Worm (Caenorhabditis elegans) whole organism, early embryonic: Measurements from ENCODE around the gene prmt-5.
A peak's percentile ranks its signal among the peaks of the same experiment; 100 is the strongest.

ENCODE experiments used
- B0310.2 ChIP-seq: sonication (generic microtip); optimal IDR thresholded peaks from 2 replicates; lab custom pipeline; 2016; ENCODE audit warnings: mild to moderate bottlenecking, missing genetic modification characterization, missing compliant biosample characterization
- F13C5.2 ChIP-seq: sonication (generic microtip); optimal IDR thresholded peaks from 2 replicates; lab custom pipeline; 2017; ENCODE audit warnings: mild to moderate bottlenecking, missing genetic modification characterization, inconsistent platforms, missing compliant biosample characterization
- aly-1 ChIP-seq: sonication (generic microtip); optimal IDR thresholded peaks from 2 replicates; lab custom pipeline; 2016; ENCODE audit warnings: missing genetic modification characterization, missing compliant biosample characterization
- ama-1 ChIP-seq: fragments of 150-350 bp; optimal IDR thresholded peaks from 2 replicates; lab custom pipeline; 2014
- ceh-13 ChIP-seq: fragments of 200-800 bp; sonication (Bioruptor generic); optimal IDR thresholded peaks from 2 replicates; lab custom pipeline; 2018; ENCODE audit warnings: mild to moderate bottlenecking, missing genetic modification characterization, missing compliant biosample characterization
- ceh-36 ChIP-seq: sonication (generic microtip); optimal IDR thresholded peaks from 2 replicates; lab custom pipeline; 2016; ENCODE audit warnings: missing genetic modification characterization, inconsistent platforms, missing compliant biosample characterization
- ets-7 ChIP-seq: sonication (generic microtip); optimal IDR thresholded peaks from 2 replicates; lab custom pipeline; 2016; ENCODE audit warnings: missing genotype, missing genetic modification characterization, missing compliant biosample characterization
- flt-1 ChIP-seq: fragments of 200-800 bp; sonication (Bioruptor generic); IDR thresholded peaks from 2 replicates; pipeline ENCODE4 v1.3.6; 2022; ENCODE audit warnings: missing genetic modification characterization, missing compliant biosample characterization
- hmbx-1 ChIP-seq: sonication (generic microtip); optimal IDR thresholded peaks from 2 replicates; lab custom pipeline; 2016; ENCODE audit warnings: mild to moderate bottlenecking, missing genetic modification characterization, missing compliant biosample characterization
- hmg-4 ChIP-seq: fragments of 200-800 bp; sonication (Bioruptor generic); optimal IDR thresholded peaks from 2 replicates; lab custom pipeline; 2018; ENCODE audit warnings: mild to moderate bottlenecking, missing genetic modification characterization, missing compliant biosample characterization
- hnd-1 ChIP-seq: sonication (generic microtip); optimal IDR thresholded peaks from 2 replicates; lab custom pipeline; 2016; ENCODE audit warnings: missing genetic modification characterization, missing compliant biosample characterization
- pes-1 ChIP-seq: fragments of 200-800 bp; sonication (Bioruptor generic); IDR thresholded peaks from 2 replicates; pipeline ENCODE4 v1.3.6; 2022; ENCODE audit warnings: missing genetic modification reagents, missing genetic modification characterization, missing compliant biosample characterization
- scrt-1 ChIP-seq: fragments of 200-800 bp; sonication (Bioruptor generic); IDR thresholded peaks from 2 replicates; pipeline ENCODE4 v1.3.6; 2022; ENCODE audit warnings: missing genetic modification characterization, missing compliant biosample characterization
- sea-1 ChIP-seq: fragments of 200-800 bp; sonication (Bioruptor generic); conservative IDR thresholded peaks from 2 replicates; pipeline ENCODE4 v1.3.6; 2022; ENCODE audit warnings: missing genetic modification characterization, missing compliant biosample characterization
- tbx-11 ChIP-seq: fragments of 200-800 bp; sonication (Bioruptor generic); IDR thresholded peaks from 2 replicates; pipeline ENCODE4 v1.3.6; 2022; ENCODE audit warnings: missing genetic modification characterization, missing compliant biosample characterization
- tbx-37 ChIP-seq: fragments of 200-800 bp; sonication (Bioruptor generic); conservative IDR thresholded peaks from 2 replicates; pipeline ENCODE4 v1.3.6; 2022; ENCODE audit warnings: missing genetic modification reagents, missing genetic modification characterization, missing compliant biosample characterization
- tra-4 ChIP-seq: sonication (generic microtip); optimal IDR thresholded peaks from 2 replicates; lab custom pipeline; 2017; ENCODE audit warnings: missing genetic modification characterization, missing compliant biosample characterization

prmt-5 gene

ce11 chrIII:5218687-5219086 is 11.7 kb upstream of the prmt-5 start, which contains the start of gene ZC155.2:
TSS of gene ZC155.2 (plus strand) at chrIII:5218987.
- TF ChIP-seq F13C5.2 (tag; lab: Kevin White, UChicago), result no peak
- TF ChIP-seq ceh-13 (GFP tag; lab: Kevin White, UChicago), result no peak
- no peak for TF ChIP-seq tbx-37 (GFP tag; lab: Robert Waterston, UW)
- no peak for TF ChIP-seq ets-7 (tag; lab: Kevin White, UChicago)

DNA sequence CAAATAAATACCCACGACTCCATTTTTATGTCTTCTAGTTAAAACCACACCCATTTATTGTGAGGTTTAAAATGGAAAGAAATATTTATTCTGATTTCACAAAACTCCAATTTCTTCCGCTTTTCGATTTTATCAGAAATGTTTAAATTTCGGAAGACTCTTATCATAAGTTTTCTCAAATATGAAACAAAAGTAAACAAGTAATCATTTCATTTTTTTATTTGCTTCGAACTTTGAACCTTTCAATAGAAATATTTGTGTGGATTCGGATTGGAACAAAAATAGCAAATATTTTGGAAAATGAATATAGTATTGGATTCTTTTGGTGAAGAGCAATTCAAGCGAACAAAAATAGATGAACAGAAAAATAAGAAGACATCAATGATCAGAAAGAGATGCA is 8.5 kb upstream of the prmt-5 start:
- TF ChIP-seq tra-4 (tag; lab: Kevin White, UChicago), result no peak
- no peak for TF ChIP-seq F13C5.2 (tag; lab: Kevin White, UChicago)
- TF ChIP-seq ceh-13 (GFP tag; lab: Kevin White, UChicago), result no peak
- no peak for TF ChIP-seq B0310.2
- no peak for TF ChIP-seq sea-1
- TF ChIP-seq hmg-4 (GFP tag; lab: Kevin White, UChicago), result no peak
- no peak for TF ChIP-seq ceh-36 (tag; lab: Kevin White, UChicago)
- no peak for TF ChIP-seq pes-1 (GFP tag; lab: Robert Waterston, UW)
- no peak for TF ChIP-seq flt-1 (GFP tag; lab: Robert Waterston, UW)

ce11 chrIII:5222777-5223176 is 7.6 kb upstream of the prmt-5 start:
- TF ChIP-seq tbx-11 (GFP tag; lab: Robert Waterston, UW) (no peak), hnd-1 (no peak), hmg-4 (GFP tag; lab: Kevin White, UChicago) (no peak), pes-1 (GFP tag; lab: Robert Waterston, UW) (no peak), ama-1 (lab: Kevin White, UChicago) (no peak), ets-7 (tag; lab: Kevin White, UChicago) (no peak), tra-4 (tag; lab: Kevin White, UChicago) (no peak), F13C5.2 (tag; lab: Kevin White, UChicago) (no peak), B0310.2 (no peak), scrt-1 (no peak), sea-1 (no peak), ceh-13 (GFP tag; lab: Kevin White, UChicago) (no peak), aly-1 (tag; lab: Kevin White, UChicago) (no peak), flt-1 (GFP tag; lab: Robert Waterston, UW) (no peak), hmbx-1 (tag; lab: Kevin White, UChicago) (no peak), ceh-36 (tag; lab: Kevin White, UChicago) (no peak)

- TF ChIP-seq ets-7 (tag; lab: Kevin White, UChicago) (no peak), pes-1 (GFP tag; lab: Robert Waterston, UW) (no peak), ceh-13 (GFP tag; lab: Kevin White, UChicago) (no peak), tbx-11 (GFP tag; lab: Robert Waterston, UW) (no peak), flt-1 (GFP tag; lab: Robert Waterston, UW) (no peak), aly-1 (tag; lab: Kevin White, UChicago) (no peak), hmg-4 (GFP tag; lab: Kevin White, UChicago) (no peak), ceh-36 (tag; lab: Kevin White, UChicago) (no peak), scrt-1 (no peak), sea-1 (no peak), hnd-1 (no peak), F13C5.2 (tag; lab: Kevin White, UChicago) (no peak)
These were observed 5.4 kb upstream of the prmt-5 start for ce11 chrIII:5224908-5225307.

- no peak for TF ChIP-seq ceh-36 (tag; lab: Kevin White, UChicago)
- TF ChIP-seq hnd-1, result no peak
- no peak for TF ChIP-seq ceh-13 (GFP tag; lab: Kevin White, UChicago)
- TF ChIP-seq ama-1 (lab: Kevin White, UChicago), result no peak
- TF ChIP-seq hmbx-1 (tag; lab: Kevin White, UChicago), result no peak
- no peak for TF ChIP-seq pes-1 (GFP tag; lab: Robert Waterston, UW)
- TF ChIP-seq F13C5.2 (tag; lab: Kevin White, UChicago), result no peak
- TF ChIP-seq B0310.2, result no peak
- TF ChIP-seq tra-4 (tag; lab: Kevin White, UChicago), result no peak
- TF ChIP-seq tbx-37 (GFP tag; lab: Robert Waterston, UW), result no peak
- no peak for TF ChIP-seq flt-1 (GFP tag; lab: Robert Waterston, UW)
- TF ChIP-seq scrt-1, result no peak
- TF ChIP-seq sea-1, result no peak
These were observed 5.0 kb upstream of the prmt-5 start, which contains the start of gene nex-1 for ce11 chrIII:5225321-5225720. TSS of gene nex-1 (plus strand) at chrIII:5225621.

ce11 chrIII:5227831-5228467 is 2.4 kb upstream of the prmt-5 start, which contains the start of the genes C34E10.12, C34E10.10 and atp-2:
TSS of gene C34E10.12 (minus strand) at chrIII:5227881.
TSS of gene C34E10.10 (minus strand) at chrIII:5227884.
TSS of gene atp-2 (plus strand) at chrIII:5228417.
- peak; percentile 14 for TF ChIP-seq hmg-4 (GFP tag; lab: Kevin White, UChicago)
- TF ChIP-seq pes-1 (GFP tag; lab: Robert Waterston, UW), result peak; percentile 51; the same call in 1 of the 2 replicates
- TF ChIP-seq F13C5.2 (tag; lab: Kevin White, UChicago), result peak; percentile 75
- TF ChIP-seq hnd-1, result no peak

DNA sequence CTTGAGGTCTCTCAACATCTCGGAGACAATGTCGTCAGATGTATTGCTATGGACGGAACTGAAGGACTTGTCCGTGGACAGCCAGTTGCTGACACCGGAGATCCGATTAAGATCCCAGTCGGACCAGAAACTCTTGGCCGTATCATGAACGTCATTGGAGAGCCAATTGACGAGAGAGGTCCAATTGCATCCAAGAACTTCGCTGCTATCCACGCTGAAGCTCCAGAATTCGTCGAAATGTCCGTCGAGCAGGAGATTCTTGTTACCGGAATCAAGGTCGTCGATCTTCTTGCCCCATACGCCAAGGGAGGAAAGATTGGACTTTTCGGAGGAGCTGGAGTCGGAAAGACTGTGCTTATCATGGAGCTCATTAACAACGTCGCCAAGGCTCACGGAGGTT is 1.5 kb upstream of the prmt-5 start:
- TF ChIP-seq flt-1 (GFP tag; lab: Robert Waterston, UW), result no peak
- TF ChIP-seq ama-1 (lab: Kevin White, UChicago), result no peak
- no peak for TF ChIP-seq hnd-1
- no peak for TF ChIP-seq F13C5.2 (tag; lab: Kevin White, UChicago)
- no peak for TF ChIP-seq tbx-11 (GFP tag; lab: Robert Waterston, UW)
- TF ChIP-seq hmbx-1 (tag; lab: Kevin White, UChicago), result no peak
- TF ChIP-seq pes-1 (GFP tag; lab: Robert Waterston, UW), result no peak
- no peak for TF ChIP-seq ceh-36 (tag; lab: Kevin White, UChicago)
- no peak for TF ChIP-seq aly-1 (tag; lab: Kevin White, UChicago)
- no peak for TF ChIP-seq scrt-1
- TF ChIP-seq tra-4 (tag; lab: Kevin White, UChicago), result no peak
- TF ChIP-seq sea-1, result no peak
